Fruit fly (Drosophila melanogaster) whole organism, embryonic: Measurements from ENCODE around the gene pes.
A peak's percentile ranks its signal among the peaks of the same experiment; 100 is the strongest.

Experiments used
- Asciz ChIP-seq: fragments of 200-800 bp; sonication (Bioruptor generic); optimal IDR thresholded peaks from 2 replicates; lab custom pipeline; 2017; ENCODE audit warnings: missing biosample characterization, mild to moderate bottlenecking, missing genetic modification characterization, missing genetic modification reagents
- Awh ChIP-seq: fragments of 200-800 bp; sonication (Bioruptor generic); IDR thresholded peaks from 2 replicates; pipeline ENCODE4, ENCODE4 v1.3.6; 2022; ENCODE audit warnings: missing biosample characterization, missing genetic modification characterization
- B-H2 ChIP-seq: fragments of 200-800 bp; sonication (Bioruptor generic); optimal IDR thresholded peaks from 2 replicates; lab custom pipeline; 2018; ENCODE audit warnings: missing biosample characterization, mild to moderate bottlenecking, missing genetic modification characterization
- Bdp1 ChIP-seq: fragments of 200-800 bp; sonication (Bioruptor generic); optimal IDR thresholded peaks from 3 replicates; lab custom pipeline; 2016; ENCODE audit warnings: missing biosample characterization, missing genetic modification characterization
- BtbVII ChIP-seq: fragments of 200-800 bp; sonication (Bioruptor generic); optimal IDR thresholded peaks from 3 replicates; lab custom pipeline; 2017; ENCODE audit warnings: missing biosample characterization, mild to moderate bottlenecking, missing genetic modification characterization
- CG11247 ChIP-seq: fragments of 200-800 bp; sonication (Bioruptor generic); IDR thresholded peaks from 2 replicates; pipeline ENCODE4 v1.3.6; 2022; ENCODE audit warnings: missing biosample characterization, missing genetic modification characterization
- CG1233 ChIP-seq: fragments of 200-800 bp; sonication (Bioruptor generic); optimal IDR thresholded peaks from 4 replicates; lab custom pipeline; 2018; ENCODE audit warnings: missing biosample characterization, mild to moderate bottlenecking, missing genetic modification characterization
- CG13123 ChIP-seq: fragments of 200-800 bp; sonication (Bioruptor generic); optimal IDR thresholded peaks from 2 replicates; lab custom pipeline; 2016; ENCODE audit warnings: missing biosample characterization, missing genetic modification characterization
- CG14014 ChIP-seq: fragments of 200-800 bp; sonication (Bioruptor generic); IDR thresholded peaks from 2 replicates; pipeline ENCODE4 v1.3.6; 2022; ENCODE audit warnings: missing biosample characterization, missing genetic modification characterization
- CG1529 ChIP-seq: fragments of 200-800 bp; sonication (Bioruptor generic); optimal IDR thresholded peaks from 3 replicates; lab custom pipeline; 2018; ENCODE audit warnings: missing biosample characterization, missing genetic modification characterization
- CG15514 ChIP-seq: fragments of 200-800 bp; sonication (Bioruptor generic); optimal IDR thresholded peaks from 3 replicates; lab custom pipeline; 2017; ENCODE audit warnings: missing biosample characterization, missing genetic modification characterization, mild to moderate bottlenecking, moderate library complexity, missing genetic modification reagents
- CG16815 ChIP-seq: fragments of 200-800 bp; sonication (Bioruptor generic); optimal IDR thresholded peaks from 3 replicates; lab custom pipeline; 2017; ENCODE audit warnings: missing biosample characterization, mild to moderate bottlenecking, missing genetic modification characterization
- CG16863 ChIP-seq: fragments of 200-800 bp; sonication (Bioruptor generic); optimal IDR thresholded peaks from 3 replicates; lab custom pipeline; 2016; ENCODE audit warnings: missing biosample characterization, missing genetic modification characterization
- CG17568 ChIP-seq: fragments of 200-800 bp; sonication (Bioruptor generic); optimal IDR thresholded peaks from 2 replicates; lab custom pipeline; 2018; ENCODE audit warnings: missing biosample characterization, mild to moderate bottlenecking, missing genetic modification characterization, moderate library complexity
- CG17912 ChIP-seq: fragments of 200-800 bp; sonication (Bioruptor generic); optimal IDR thresholded peaks from 2 replicates; lab custom pipeline; 2018; ENCODE audit warnings: missing biosample characterization, mild to moderate bottlenecking, missing genetic modification characterization
- CG18476 ChIP-seq: fragments of 200-800 bp; sonication (Bioruptor generic); optimal IDR thresholded peaks from 2 replicates; lab custom pipeline; 2016; ENCODE audit warnings: missing biosample characterization, mild to moderate bottlenecking, missing genetic modification characterization
- CG18599 ChIP-seq: fragments of 200-800 bp; sonication (Bioruptor generic); optimal IDR thresholded peaks from 3 replicates; lab custom pipeline; 2017; ENCODE audit warnings: missing biosample characterization, missing genetic modification characterization, mild to moderate bottlenecking, moderate library complexity, missing genetic modification reagents
- CG2120 ChIP-seq: fragments of 200-800 bp; sonication (Bioruptor generic); optimal IDR thresholded peaks from 3 replicates; lab custom pipeline; 2016; ENCODE audit warnings: missing biosample characterization, missing genetic modification characterization
- CG31441 ChIP-seq: fragments of 200-800 bp; sonication (Bioruptor generic); IDR thresholded peaks from 2 replicates; pipeline ENCODE4 v1.3.6; 2022; ENCODE audit warnings: missing biosample characterization, missing genetic modification characterization
- CG32532 ChIP-seq: fragments of 200-800 bp; sonication (Bioruptor generic); IDR thresholded peaks from 2 replicates; pipeline ENCODE4 v1.3.6; 2022; ENCODE audit warnings: missing biosample characterization, missing genetic modification characterization
- CG4328 ChIP-seq: fragments of 200-800 bp; sonication (Bioruptor generic); optimal IDR thresholded peaks from 3 replicates; lab custom pipeline; 2017; ENCODE audit warnings: missing biosample characterization, missing genetic modification reagents, missing genetic modification characterization
- CG4617 ChIP-seq: fragments of 200-800 bp; sonication (Bioruptor generic); optimal IDR thresholded peaks from 3 replicates; lab custom pipeline; 2016; ENCODE audit warnings: missing biosample characterization, missing genetic modification characterization, borderline replicate concordance
- CG6813 ChIP-seq: fragments of 200-800 bp; sonication (Bioruptor generic); optimal IDR thresholded peaks from 2 replicates; lab custom pipeline; 2017; ENCODE audit warnings: missing biosample characterization, missing genetic modification characterization, mild to moderate bottlenecking, moderate library complexity, missing genetic modification reagents
- CG8478 ChIP-seq: fragments of >200 bp; optimal IDR thresholded peaks from 2 replicates; lab custom pipeline; 2018
- CG8924 ChIP-seq: fragments of 200-800 bp; optimal IDR thresholded peaks from 3 replicates; lab custom pipeline; 2019; ENCODE audit warnings: missing biosample characterization, mild to moderate bottlenecking, missing genetic modification characterization, moderate library complexity
- Doc3 ChIP-seq: fragments of 200-800 bp; sonication (Bioruptor generic); IDR thresholded peaks from 3 replicates; pipeline ENCODE4 v1.3.6; 2022; ENCODE audit warnings: missing biosample characterization, missing genetic modification characterization; ENCODE audit not compliant: partially characterized antibody
- Elba2 ChIP-seq: fragments of 200-800 bp; sonication (Bioruptor generic); optimal IDR thresholded peaks from 3 replicates; lab custom pipeline; 2016; ENCODE audit warnings: missing biosample characterization, missing genetic modification characterization
- Ets65A ChIP-seq: fragments of 200-800 bp; sonication (Bioruptor generic); peaks from one replicate; lab custom pipeline; 2016; ENCODE audit warnings: missing biosample characterization, missing genetic modification characterization
- Fer2 ChIP-seq: fragments of 200-800 bp; sonication (Bioruptor generic); optimal IDR thresholded peaks from 2 replicates; lab custom pipeline; 2018; ENCODE audit warnings: missing biosample characterization, mild to moderate bottlenecking, missing genetic modification characterization, moderate library complexity
- HHEX ChIP-seq: fragments of 200-800 bp; sonication (Bioruptor generic); optimal IDR thresholded peaks from 3 replicates; lab custom pipeline; 2017; ENCODE audit warnings: missing biosample characterization, mild to moderate bottlenecking, missing genetic modification characterization, missing genetic modification reagents
- Mes4 ChIP-seq: fragments of 200-800 bp; sonication (Bioruptor generic); optimal IDR thresholded peaks from 2 replicates; lab custom pipeline; 2016; ENCODE audit warnings: missing biosample characterization, missing genetic modification characterization
- Rfx ChIP-seq: fragments of 200-800 bp; sonication (Bioruptor generic); IDR thresholded peaks from 2 replicates; pipeline ENCODE4 v1.3.6; 2022; ENCODE audit warnings: missing biosample characterization, missing genetic modification characterization
- Usf ChIP-seq: fragments of 200-800 bp; sonication (Bioruptor generic); optimal IDR thresholded peaks from 2 replicates; lab custom pipeline; 2017; ENCODE audit warnings: missing genotype, missing biosample characterization, missing genetic modification characterization
- cas ChIP-seq: fragments of 200-800 bp; sonication (Bioruptor generic); IDR thresholded peaks from 2 replicates; pipeline ENCODE4 v1.3.6; 2022; ENCODE audit warnings: missing biosample characterization, missing genetic modification characterization
- caup ChIP-seq: fragments of 200-800 bp; sonication (Bioruptor generic); optimal IDR thresholded peaks from 3 replicates; lab custom pipeline; 2017; ENCODE audit warnings: missing biosample characterization, mild to moderate bottlenecking, missing genetic modification characterization, moderate library complexity; ENCODE audit not compliant: severe bottlenecking
- chm ChIP-seq: fragments of 200-800 bp; sonication (Bioruptor generic); IDR thresholded peaks from 2 replicates; pipeline ENCODE4 v1.3.6; 2022; ENCODE audit warnings: missing biosample characterization, missing genetic modification characterization
- corto ChIP-seq: fragments of 200-800 bp; sonication (Bioruptor generic); optimal IDR thresholded peaks from 2 replicates; lab custom pipeline; 2016; ENCODE audit warnings: missing biosample characterization, mild to moderate bottlenecking, missing genetic modification characterization, moderate library complexity
- dati ChIP-seq: fragments of 200-800 bp; sonication (Bioruptor generic); IDR thresholded peaks from 2 replicates; pipeline ENCODE4 v1.3.6; 2022; ENCODE audit warnings: missing biosample characterization, missing genetic modification characterization
- grau ChIP-seq: fragments of 200-800 bp; optimal IDR thresholded peaks from 3 replicates; lab custom pipeline; 2019; ENCODE audit warnings: missing biosample characterization, mild to moderate bottlenecking, missing genetic modification characterization, moderate library complexity
- gro ChIP-seq: fragments of 200-800 bp; sonication (Bioruptor generic); optimal IDR thresholded peaks from 2 replicates; lab custom pipeline; 2016; ENCODE audit warnings: missing biosample characterization, missing genetic modification characterization
- ind ChIP-seq: fragments of 200-800 bp; sonication (Bioruptor generic); optimal IDR thresholded peaks from 3 replicates; lab custom pipeline; 2016; ENCODE audit warnings: missing biosample characterization, missing genetic modification characterization
- kah ChIP-seq: fragments of 200-800 bp; sonication (Bioruptor generic); optimal IDR thresholded peaks from 2 replicates; lab custom pipeline; 2018; ENCODE audit warnings: missing biosample characterization, mild to moderate bottlenecking, missing genetic modification characterization
- nerfin-1 ChIP-seq: fragments of 200-800 bp; sonication (Bioruptor generic); optimal IDR thresholded peaks from 3 replicates; lab custom pipeline; 2019; ENCODE audit warnings: missing biosample characterization, mild to moderate bottlenecking, missing genetic modification characterization, moderate library complexity
- odd ChIP-seq: fragments of 200-800 bp; sonication (Bioruptor generic); optimal IDR thresholded peaks from 2 replicates; lab custom pipeline; 2017; ENCODE audit warnings: missing biosample characterization, mild to moderate bottlenecking, missing genetic modification characterization
- pho ChIP-seq: fragments of 200-800 bp; sonication (Bioruptor generic); optimal IDR thresholded peaks from 2 replicates; lab custom pipeline; 2016; ENCODE audit warnings: missing biosample characterization, missing genetic modification characterization
- sqz ChIP-seq: fragments of 200-800 bp; sonication (Bioruptor generic); optimal IDR thresholded peaks from 3 replicates; lab custom pipeline; 2018; ENCODE audit warnings: missing biosample characterization, mild to moderate bottlenecking, missing genetic modification characterization
- sug ChIP-seq: fragments of 200-800 bp; optimal IDR thresholded peaks from 2 replicates; lab custom pipeline; 2019; ENCODE audit warnings: missing biosample characterization, mild to moderate bottlenecking, missing genetic modification characterization, moderate library complexity
- vvl ChIP-seq: fragments of 200-800 bp; sonication (Bioruptor generic); IDR thresholded peaks from 2 replicates; pipeline ENCODE4 v1.3.6; 2022; ENCODE audit warnings: missing biosample characterization, missing genetic modification characterization
- wek ChIP-seq: fragments of 200-800 bp; sonication (Bioruptor generic); optimal IDR thresholded peaks from 3 replicates; lab custom pipeline; 2018; ENCODE audit warnings: missing biosample characterization, mild to moderate bottlenecking, missing genetic modification characterization, moderate library complexity
- yki ChIP-seq: fragments of >200 bp; optimal IDR thresholded peaks from 3 replicates; lab custom pipeline; 2018

The pes gene

dm6 chr2L:7941954-7942353 is 52.0 kb downstream of the pes start (continued):
- TF ChIP-seq CG18599 (peak; percentile 13), CG14014 (GFP tag; lab: Robert Waterston, UW) (0 out of 2 replicates have a peak, but pooled peaks have one; percentile 16), HHEX (no peak), caup (GFP tag; lab: Kevin White, UChicago) (peak; percentile 21), CG17912 (GFP tag; lab: Kevin White, UChicago) (no peak), Rfx (GFP tag; lab: Robert Waterston, UW) (peak; percentile 22; the same call in 1 of the 2 replicates), chm (GFP tag; lab: Robert Waterston, UW) (no peak), CG17568 (no peak), CG1529 (no peak), dati (GFP tag; lab: Robert Waterston, UW) (no peak), CG6813 (GFP tag; lab: Kevin White, UChicago) (no peak), ind (no peak), corto (GFP tag; lab: Kevin White, UChicago) (no peak), Elba2 (GFP tag; lab: Kevin White, UChicago) (no peak), Doc3 (GFP tag; lab: Robert Waterston, UW) (no peak), yki (lab: Kevin White, UChicago) (no peak), Usf (GFP tag; lab: Kevin White, UChicago) (no peak), CG16815 (GFP tag; lab: Kevin White, UChicago) (no peak), CG11247 (GFP tag; lab: Robert Waterston, UW) (peak; percentile 9; the same call in 1 of the 2 replicates), Mes4 (GFP tag; lab: Kevin White, UChicago) (no peak), CG15514 (GFP tag; lab: Kevin White, UChicago) (peak; percentile 27), Ets65A (peak; percentile 61), BtbVII (GFP tag; lab: Kevin White, UChicago) (no peak), cas (GFP tag; lab: Robert Waterston, UW) (no peak), CG18476 (GFP tag; lab: Kevin White, UChicago) (no peak), CG2120 (peak; percentile 45), CG31441 (GFP tag; lab: Robert Waterston, UW) (no peak)

- no peak for TF ChIP-seq CG16863
- peak; percentile 39 for TF ChIP-seq Fer2 (tag; lab: Kevin White, UChicago)
- no peak for TF ChIP-seq CG4617 (GFP tag; lab: Kevin White, UChicago)
- peak; percentile 77 for TF ChIP-seq B-H2 (GFP tag; lab: Kevin White, UChicago)
- TF ChIP-seq Awh, result 0 out of 2 replicates have a peak, but pooled peaks have one; percentile 36
- peak; percentile 15 for TF ChIP-seq grau
- peak; percentile 53 for TF ChIP-seq odd
- TF ChIP-seq Bdp1 (GFP tag; lab: Kevin White, UChicago), result no peak
- peak; percentile 85 for TF ChIP-seq CG4328 (GFP tag; lab: Kevin White, UChicago)
- peak; percentile 33; the same call in 1 of the 2 replicates for TF ChIP-seq vvl (GFP tag; lab: Robert Waterston, UW)
- peak; percentile 47 for TF ChIP-seq sug
- TF ChIP-seq CG1233 (GFP tag; lab: Kevin White, UChicago), result peak; percentile 53
- no peak for TF ChIP-seq CG13123 (GFP tag; lab: Kevin White, UChicago)
- TF ChIP-seq sqz (GFP tag; lab: Kevin White, UChicago), result peak; percentile 17
- peak; percentile 6 for TF ChIP-seq pho (GFP tag; lab: Kevin White, UChicago)
- TF ChIP-seq kah, result peak; percentile 37
- TF ChIP-seq gro (GFP tag; lab: Kevin White, UChicago), result peak; percentile 38
- TF ChIP-seq CG32532 (GFP tag; lab: Robert Waterston, UW), result peak; percentile 44; the same call in 1 of the 2 replicates
- TF ChIP-seq CG8924 (tag; lab: Kevin White, UChicago), result no peak
- TF ChIP-seq CG8478 (lab: Kevin White, UChicago), result peak; percentile 72
- peak; percentile 49 for TF ChIP-seq nerfin-1
- peak; percentile 38 for TF ChIP-seq Asciz
- peak; percentile 60 for TF ChIP-seq wek (GFP tag; lab: Kevin White, UChicago)
These were observed 53.3 kb downstream of the pes start for dm6 chr2L:7940459-7941343.
